Worm (Caenorhabditis elegans) whole organism, L4/young adult: ENCODE data around the gene C25E10.17.
A peak's percentile ranks its signal among the peaks of the same experiment; 100 is the strongest.

Experiments used
- W03F9.2 ChIP-seq: fragments of 150-350 bp; optimal IDR thresholded peaks from 2 replicates; lab custom pipeline; 2014; ENCODE audit warnings: missing biosample characterization, missing genetic modification characterization
- dao-5 ChIP-seq: sonication (generic microtip); optimal IDR thresholded peaks from 2 replicates; lab custom pipeline; 2016; ENCODE audit warnings: missing genotype, missing genetic modification characterization, moderate library complexity, missing compliant biosample characterization
- him-1 ChIP-seq: sonication (generic microtip); optimal IDR thresholded peaks from 2 replicates; lab custom pipeline; 2016; ENCODE audit warnings: missing genotype, missing genetic modification reagents, missing genetic modification characterization, missing compliant biosample characterization

The C25E10.17 gene

DNA sequence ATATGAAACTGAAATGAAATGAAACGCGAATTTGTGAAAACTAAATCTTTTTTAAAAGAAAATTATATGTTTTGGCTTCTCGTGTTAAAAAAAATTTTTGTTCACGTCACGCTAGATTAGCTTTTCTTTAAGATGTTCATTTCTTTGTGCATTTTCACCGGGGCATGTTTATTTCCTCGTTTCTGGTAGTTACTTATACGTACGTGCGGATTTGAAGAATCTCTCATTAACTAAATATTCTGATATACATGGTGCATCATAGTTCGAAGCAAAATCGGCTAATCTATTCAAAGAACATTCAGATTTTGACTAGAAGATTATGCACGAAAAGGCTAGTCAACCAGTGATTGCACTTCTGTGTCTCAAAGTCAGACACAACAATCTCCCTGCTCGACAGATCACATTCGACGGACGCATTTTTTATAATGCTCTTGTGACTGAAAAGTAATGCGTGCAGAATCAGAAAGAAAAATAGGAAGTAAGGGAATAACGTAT, at the start of gene C25E10.17:
C25E10.17 (minus strand) TSS at position 51 of the 495 bp plus-strand sequence.
- no peak for TF ChIP-seq him-1 (tag; lab: Kevin White, UChicago)
- TF ChIP-seq dao-5 (tag; lab: Kevin White, UChicago) = no peak
- no peak for TF ChIP-seq W03F9.2 (tag; lab: Kevin White, UChicago)

DNA sequence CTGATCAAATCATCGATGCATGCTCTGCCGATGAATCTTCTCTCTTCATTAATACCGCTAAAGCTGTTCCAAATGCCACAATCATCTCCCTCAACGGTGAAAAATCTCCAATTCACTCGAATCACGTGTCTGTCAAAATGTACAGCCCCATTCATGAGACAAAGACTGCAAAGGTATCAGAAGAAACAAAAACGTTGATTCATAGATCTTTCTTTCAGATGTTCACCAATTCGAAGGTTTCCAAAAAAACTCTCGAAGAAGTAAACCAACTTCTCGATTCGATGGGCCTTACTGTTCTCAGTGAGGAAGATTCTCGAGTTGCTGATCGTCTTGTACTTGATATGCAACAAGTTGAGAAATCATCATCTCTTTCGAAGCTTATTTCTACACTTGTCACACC, 49.3 kb upstream of the C25E10.17 start:
- TF ChIP-seq him-1 (tag; lab: Kevin White, UChicago) (no peak), dao-5 (tag; lab: Kevin White, UChicago) (no peak), W03F9.2 (tag; lab: Kevin White, UChicago) (no peak)

DNA sequence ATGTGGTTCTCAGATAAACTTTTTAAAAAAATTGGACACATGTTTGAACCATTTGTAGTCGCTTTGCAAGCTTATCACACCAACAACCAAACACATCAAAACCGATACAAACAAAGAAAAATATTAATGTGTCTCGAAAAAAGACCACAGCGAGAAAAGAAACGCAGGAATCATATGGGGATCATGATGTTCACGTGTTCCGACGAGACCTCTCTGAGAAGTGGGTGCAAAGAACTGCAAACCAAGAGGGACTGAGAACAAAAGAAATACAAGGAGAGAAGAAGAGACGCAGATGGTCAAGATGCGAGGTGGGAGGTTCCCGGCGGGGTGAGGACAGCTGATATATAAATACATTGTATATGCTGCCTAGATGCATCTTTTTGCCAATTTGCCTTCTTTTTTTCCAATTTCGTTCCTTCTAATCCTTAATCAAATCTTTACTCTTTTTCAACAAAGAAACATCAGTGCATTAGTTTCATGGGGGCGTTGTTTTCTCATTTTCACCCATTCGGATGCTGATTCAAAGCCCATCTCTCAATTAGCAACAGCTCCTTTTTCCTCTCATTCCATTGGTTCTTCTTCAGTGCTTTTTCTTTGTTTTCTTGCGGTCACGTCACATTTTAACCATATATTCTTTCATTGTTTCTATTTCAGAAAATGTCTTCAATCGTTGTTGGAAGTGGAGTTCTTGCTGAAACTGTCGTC, 48.4 kb upstream of the C25E10.17 start, which contains the start of gene F21C10.10:
F21C10.10 (plus strand) TSS at position 655 of the 705 bp plus-strand sequence.
- TF ChIP-seq dao-5 (tag; lab: Kevin White, UChicago) (no peak), W03F9.2 (tag; lab: Kevin White, UChicago) (peak; percentile 32), him-1 (tag; lab: Kevin White, UChicago) (no peak)

DNA sequence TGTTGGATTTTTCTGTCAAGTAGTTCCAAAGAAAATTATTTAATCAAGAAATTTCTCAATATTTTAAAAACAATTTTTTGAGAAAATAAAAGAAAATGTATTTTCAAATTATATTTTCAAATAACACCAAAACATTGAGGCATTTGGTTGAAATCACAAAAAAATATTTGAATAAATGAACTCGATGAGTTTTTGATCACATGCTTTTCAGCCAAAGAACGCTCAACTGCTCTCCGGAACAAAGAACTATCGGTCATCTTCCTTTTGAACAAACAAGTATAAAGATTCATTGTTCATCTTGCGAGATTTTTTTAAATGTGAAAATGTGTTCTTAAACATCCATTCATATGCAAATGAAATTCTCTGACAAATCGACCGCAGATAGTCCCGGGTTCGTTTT, 47.6 kb upstream of the C25E10.17 start:
- no peak for TF ChIP-seq W03F9.2 (tag; lab: Kevin White, UChicago)
- TF ChIP-seq him-1 (tag; lab: Kevin White, UChicago) = no peak
- TF ChIP-seq dao-5 (tag; lab: Kevin White, UChicago) = no peak

DNA sequence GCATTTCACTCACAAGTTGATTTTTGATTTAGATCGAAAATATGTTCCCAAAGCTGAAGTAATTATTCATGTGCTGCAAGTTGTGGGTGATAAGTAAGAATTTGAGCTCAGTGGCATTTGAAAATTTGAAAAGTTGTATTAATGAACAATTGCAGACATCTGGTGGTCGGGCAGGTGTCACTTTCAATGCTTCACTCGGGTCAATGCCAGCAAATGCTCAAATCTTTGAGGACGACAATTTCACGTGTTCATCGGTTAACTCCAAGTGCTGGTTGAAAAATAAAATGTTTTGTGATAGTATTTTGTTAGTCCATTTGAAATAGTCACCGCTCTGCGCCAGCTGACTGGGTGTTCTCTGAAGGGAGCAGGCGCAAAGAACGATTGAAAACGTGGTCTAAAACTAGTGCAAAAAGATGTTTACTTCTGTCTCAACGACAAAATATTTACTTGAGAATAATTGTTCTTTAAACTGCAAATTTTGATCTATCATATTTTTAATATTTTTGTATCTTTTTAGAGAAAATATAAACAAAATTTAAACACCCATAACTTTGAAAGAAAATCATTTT, 46.7 kb upstream of the C25E10.17 start:
- TF ChIP-seq dao-5 (tag; lab: Kevin White, UChicago) (no peak), W03F9.2 (tag; lab: Kevin White, UChicago) (no peak)

DNA sequence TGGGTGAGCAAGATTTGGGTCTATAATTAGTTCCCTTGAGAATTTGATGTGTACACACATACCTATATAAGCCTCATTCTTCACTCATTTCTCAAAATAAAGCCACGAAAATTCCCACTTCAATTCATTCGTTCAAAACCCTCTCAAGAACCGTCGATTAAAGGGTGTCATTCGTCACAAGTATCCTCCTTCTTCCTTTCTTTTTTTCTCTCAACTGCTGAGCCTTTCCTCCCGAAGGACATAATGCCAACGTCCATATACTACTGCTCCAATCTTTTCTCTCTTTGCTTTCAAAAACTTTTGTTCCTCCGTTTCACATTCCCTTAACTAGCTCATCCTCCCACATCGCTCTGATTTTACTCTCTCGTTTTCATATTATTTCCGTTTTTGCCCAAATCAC, 44.8 kb upstream of the C25E10.17 start, which contains the start of gene T27E4.1:
T27E4.1 (plus strand) TSS at position 137 of the 400 bp plus-strand sequence.
- no peak for TF ChIP-seq him-1 (tag; lab: Kevin White, UChicago)
- no peak for TF ChIP-seq W03F9.2 (tag; lab: Kevin White, UChicago)
- no peak for TF ChIP-seq dao-5 (tag; lab: Kevin White, UChicago)

DNA sequence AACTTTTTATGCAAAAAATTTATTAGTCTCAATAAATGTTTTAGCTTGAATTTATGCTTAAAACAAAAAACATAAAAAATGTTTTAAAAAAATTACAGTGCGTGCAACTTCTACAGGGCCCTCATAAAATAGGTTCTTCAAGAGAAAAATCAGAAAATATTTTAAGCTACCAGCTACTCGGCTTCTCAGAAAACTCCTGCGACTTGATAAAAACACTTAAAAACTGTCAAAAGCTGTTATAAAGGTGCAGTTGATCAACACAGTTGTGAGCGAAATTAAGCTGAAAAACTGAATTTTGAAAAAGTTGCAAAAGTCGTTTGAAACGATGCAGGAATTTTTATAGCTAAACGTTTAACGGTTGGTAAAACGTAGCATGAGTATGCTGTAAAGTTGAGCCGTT, 41.4 kb upstream of the C25E10.17 start:
- TF ChIP-seq dao-5 (tag; lab: Kevin White, UChicago) (no peak), W03F9.2 (tag; lab: Kevin White, UChicago) (no peak), him-1 (tag; lab: Kevin White, UChicago) (no peak)

DNA sequence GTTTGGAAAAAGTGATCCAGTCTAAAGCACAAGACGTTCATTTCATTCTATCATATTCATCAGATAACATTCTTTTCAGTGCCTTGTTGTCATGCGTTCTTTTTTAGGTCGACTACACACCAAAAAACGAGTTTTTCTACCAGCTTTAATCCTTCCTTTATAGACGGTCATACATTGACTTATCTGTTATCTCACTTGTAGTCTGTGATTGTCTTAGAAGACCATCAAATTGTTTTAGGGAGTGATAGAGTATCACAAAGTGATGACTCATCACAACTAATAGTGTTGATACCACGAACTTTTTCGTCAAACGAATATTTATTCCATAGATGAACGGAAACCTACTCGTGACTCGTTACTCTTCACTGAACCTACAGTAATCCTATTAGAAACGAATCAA, 38.4 kb upstream of the C25E10.17 start:
- TF ChIP-seq W03F9.2 (tag; lab: Kevin White, UChicago) = no peak
- TF ChIP-seq dao-5 (tag; lab: Kevin White, UChicago) = no peak
- TF ChIP-seq him-1 (tag; lab: Kevin White, UChicago) = no peak

DNA sequence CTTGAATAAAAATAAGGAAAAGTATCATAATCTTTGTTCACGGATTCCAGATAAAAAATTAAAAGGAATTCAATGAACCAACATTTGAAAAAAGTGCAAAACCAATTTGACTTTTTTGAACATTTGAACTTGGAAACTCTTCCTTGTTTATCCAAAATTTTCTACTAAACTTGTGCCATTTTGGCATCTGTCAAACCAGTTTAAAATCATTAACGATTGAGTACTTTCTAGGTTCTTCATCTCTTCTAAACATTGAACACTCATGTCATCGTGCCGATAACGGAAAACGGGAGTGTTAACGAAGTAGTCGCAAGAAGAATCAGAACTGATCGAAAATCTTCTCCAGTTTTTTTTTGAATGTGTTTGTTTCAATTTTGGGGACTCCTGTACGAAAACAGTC, 36.8 kb upstream of the C25E10.17 start:
- TF ChIP-seq him-1 (tag; lab: Kevin White, UChicago) = no peak

DNA sequence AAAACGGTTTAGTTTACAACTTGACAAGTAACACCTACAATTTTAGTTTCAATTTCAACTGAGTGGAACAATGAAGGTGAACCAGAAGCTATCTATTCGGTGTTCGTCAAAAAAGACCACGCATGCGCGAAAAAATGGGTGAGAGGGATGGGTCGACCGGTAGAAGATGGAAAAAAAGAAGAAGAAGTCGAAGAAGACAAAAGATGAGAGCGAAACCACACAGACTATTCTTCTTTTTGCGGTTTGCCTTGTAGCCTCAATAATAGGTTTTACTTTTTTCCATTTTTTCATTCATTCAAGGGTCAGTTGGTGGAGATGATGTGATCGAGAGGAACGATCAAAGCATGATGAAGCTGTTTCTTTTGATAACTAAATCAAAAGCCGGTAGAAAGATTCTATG, 34.9 kb upstream of the C25E10.17 start:
- TF ChIP-seq W03F9.2 (tag; lab: Kevin White, UChicago) (no peak), him-1 (tag; lab: Kevin White, UChicago) (no peak), dao-5 (tag; lab: Kevin White, UChicago) (no peak)

DNA sequence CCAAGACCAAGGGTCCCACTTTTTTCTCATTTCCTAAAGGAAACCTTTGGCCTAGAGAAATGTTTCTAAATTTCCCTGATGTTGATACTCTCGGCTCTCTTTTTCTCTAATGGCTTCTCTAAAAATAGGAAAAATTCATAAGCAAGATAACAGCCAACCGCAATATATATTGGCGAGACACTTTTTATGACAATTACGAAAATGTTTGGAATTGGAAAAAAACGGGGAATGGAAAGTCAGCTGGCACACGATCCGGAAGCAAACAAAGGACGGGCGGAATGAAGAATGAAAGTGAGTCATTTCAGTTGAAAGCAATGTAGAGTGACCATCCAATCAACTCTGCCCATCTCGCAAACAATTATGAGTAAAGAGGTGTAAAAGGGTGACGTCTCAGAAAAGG, 34.0 kb upstream of the C25E10.17 start:
- TF ChIP-seq him-1 (tag; lab: Kevin White, UChicago) (no peak), W03F9.2 (tag; lab: Kevin White, UChicago) (no peak), dao-5 (tag; lab: Kevin White, UChicago) (no peak)

DNA sequence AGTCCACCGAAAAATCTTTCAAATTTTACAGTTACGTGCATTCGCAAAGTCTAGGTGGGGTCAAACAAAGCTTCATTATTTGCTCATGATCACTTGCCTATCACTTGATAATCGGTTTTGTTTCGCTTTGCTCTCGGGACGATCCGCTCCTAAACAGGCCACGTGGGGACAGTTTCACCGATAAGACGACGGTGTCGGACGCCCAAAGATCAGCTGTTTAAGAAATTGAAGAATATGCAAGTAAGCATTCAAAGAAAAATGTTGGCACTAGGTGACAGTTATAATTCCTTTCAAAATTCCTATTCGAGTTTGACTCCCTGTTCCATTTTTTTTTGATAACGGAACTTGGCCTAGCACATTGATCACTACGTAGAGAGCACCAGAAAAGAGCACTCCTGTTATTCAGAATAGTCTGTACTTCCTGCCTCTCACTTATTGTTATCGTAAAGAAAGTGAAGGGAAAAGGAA, 32.6 kb upstream of the C25E10.17 start:
- TF ChIP-seq W03F9.2 (tag; lab: Kevin White, UChicago) = no peak
- TF ChIP-seq dao-5 (tag; lab: Kevin White, UChicago) = no peak
- TF ChIP-seq him-1 (tag; lab: Kevin White, UChicago) = no peak

DNA sequence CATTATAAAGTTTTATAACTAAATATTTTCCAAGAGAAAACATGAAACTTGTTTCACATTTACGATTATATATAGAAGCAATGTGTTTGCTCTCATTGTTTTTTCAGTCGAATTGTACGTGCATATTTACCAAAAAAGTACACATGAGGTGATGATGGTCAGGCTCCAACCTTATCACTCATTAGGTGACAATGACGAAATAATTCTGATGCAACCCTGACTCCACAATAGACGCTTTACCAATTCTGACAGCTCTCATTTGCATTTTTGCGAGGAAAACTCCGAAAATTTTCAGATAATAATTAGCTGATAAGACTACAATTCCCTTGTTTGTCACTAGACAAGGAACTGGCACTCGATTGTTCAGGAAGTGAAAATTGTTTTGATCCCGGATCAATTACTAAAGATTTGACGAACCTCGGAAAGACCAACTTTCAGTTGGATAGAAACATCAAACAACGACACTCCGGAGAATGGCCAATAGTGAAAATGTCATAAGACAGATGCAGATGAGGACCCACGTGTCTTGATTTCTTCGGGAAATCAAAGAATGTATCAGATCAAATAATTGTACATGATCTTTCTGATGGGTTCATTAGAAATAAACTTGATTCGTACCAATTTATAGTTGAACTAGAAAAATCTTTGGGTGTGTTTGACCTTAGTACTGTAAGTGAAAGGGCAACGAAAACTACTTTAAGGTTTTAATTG, 31.6 kb upstream of the C25E10.17 start:
- TF ChIP-seq dao-5 (tag; lab: Kevin White, UChicago) (no peak), W03F9.2 (tag; lab: Kevin White, UChicago) (no peak), him-1 (tag; lab: Kevin White, UChicago) (no peak)
